Fruit fly (Drosophila melanogaster): ENCODE measurements around the gene Or22b.

DNA sequence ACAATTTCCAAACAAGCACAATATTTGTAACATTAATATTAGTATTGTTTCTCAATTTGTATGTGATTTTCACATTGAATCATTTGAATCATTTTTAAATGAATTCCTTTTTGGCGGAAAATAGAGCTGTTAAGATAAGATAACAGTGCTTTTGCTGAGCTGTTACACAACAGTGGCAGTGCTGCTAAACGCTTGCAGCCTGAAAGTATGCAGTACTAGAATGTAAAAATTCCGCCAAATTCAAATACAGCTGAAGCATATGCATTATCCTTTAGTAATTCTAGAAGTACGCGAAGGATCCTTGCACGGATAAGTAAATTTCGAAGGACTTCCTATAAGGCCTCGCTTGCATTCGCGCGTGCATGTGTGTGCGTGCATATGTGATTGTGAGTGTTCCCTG is 18.2 kb upstream of the Or22b start:
- TF ChIP-seq insv (optimal IDR thresholded peaks at IDR 0.05) (no peak), ttk (optimal IDR thresholded peaks at IDR 0.05) (no peak), psq (optimal IDR thresholded peaks at IDR 0.05) (no peak), Myc (optimal IDR thresholded peaks at IDR 0.05) (no peak), h (optimal IDR thresholded peaks at IDR 0.05) (no peak), Sin3A (optimal IDR thresholded peaks at IDR 0.05) (no peak)

All from Kc167 (cell line).